Worm (Caenorhabditis elegans): Measurements from ENCODE around the gene K11H12.1.

K11H12.1 gene

ce11 chrIV:653138-653848, at the start of gene K11H12.1:
Gene K11H12.1, minus strand, starts transcription at chrIV:653421.
- no peak for TF ChIP-seq unc-62 (GFP tag; optimal IDR thresholded peaks at IDR 0.05)

- TF ChIP-seq unc-62 (GFP tag; optimal IDR thresholded peaks at IDR 0.05): no peak
Measured at ce11 chrIV:698304-698703, 45.1 kb upstream of the K11H12.1 start, which contains the start of gene Y55F3C.17. Gene Y55F3C.17, minus strand, starts transcription at chrIV:698404.

- no peak for TF ChIP-seq unc-62 (GFP tag; optimal IDR thresholded peaks at IDR 0.05)
Measured at ce11 chrIV:684748-685147, 31.5 kb upstream of the K11H12.1 start.

- no peak for TF ChIP-seq unc-62 (GFP tag; optimal IDR thresholded peaks at IDR 0.05)
Measured at ce11 chrIV:684197-684596, 31.0 kb upstream of the K11H12.1 start, which contains the start of gene cutl-28. Gene cutl-28, plus strand, starts transcription at chrIV:684497.

ce11 chrIV:682726-683340, 29.6 kb upstream of the K11H12.1 start:
- no peak for TF ChIP-seq unc-62 (GFP tag; optimal IDR thresholded peaks at IDR 0.05)

- TF ChIP-seq unc-62 (GFP tag; optimal IDR thresholded peaks at IDR 0.05): no peak
Measured at ce11 chrIV:676280-676679, 23.1 kb upstream of the K11H12.1 start, which contains the start of gene K11H12.5. Gene K11H12.5, plus strand, starts transcription at chrIV:676580.

ce11 chrIV:675471-676159, 22.4 kb upstream of the K11H12.1 start, which contains the start of the genes K11H12.4 and K11H12.10:
Gene K11H12.4, minus strand, starts transcription at chrIV:675883.
Gene K11H12.10, plus strand, starts transcription at chrIV:676075.
- no peak for TF ChIP-seq unc-62 (GFP tag; optimal IDR thresholded peaks at IDR 0.05)

- no peak for TF ChIP-seq unc-62 (GFP tag; optimal IDR thresholded peaks at IDR 0.05)
Measured at ce11 chrIV:673313-673712, 20.1 kb upstream of the K11H12.1 start, which contains the start of gene K11H12.3. Gene K11H12.3, minus strand, starts transcription at chrIV:673480.

- TF ChIP-seq unc-62 (GFP tag; optimal IDR thresholded peaks at IDR 0.05): no peak
Measured at ce11 chrIV:670455-670854, 17.2 kb upstream of the K11H12.1 start, which contains the start of gene K11H12.11. Gene K11H12.11, minus strand, starts transcription at chrIV:670555.

- TF ChIP-seq unc-62 (GFP tag; optimal IDR thresholded peaks at IDR 0.05): no peak
Measured at ce11 chrIV:666991-667390, 13.8 kb upstream of the K11H12.1 start, which contains the start of gene K11H12.6. Gene K11H12.6, plus strand, starts transcription at chrIV:667291.

- no peak for TF ChIP-seq unc-62 (GFP tag; optimal IDR thresholded peaks at IDR 0.05)
Measured at ce11 chrIV:665225-665624, 12.0 kb upstream of the K11H12.1 start, which contains the start of gene K11H12.7. Gene K11H12.7, plus strand, starts transcription at chrIV:665525.

ce11 chrIV:664122-664521, 10.9 kb upstream of the K11H12.1 start:
- TF ChIP-seq unc-62 (GFP tag; optimal IDR thresholded peaks at IDR 0.05): no peak

- TF ChIP-seq unc-62 (GFP tag; optimal IDR thresholded peaks at IDR 0.05): no peak
Measured at ce11 chrIV:661623-662022, 8.4 kb upstream of the K11H12.1 start.

- no peak for TF ChIP-seq unc-62 (GFP tag; optimal IDR thresholded peaks at IDR 0.05)
Measured at ce11 chrIV:659585-659984, 6.4 kb upstream of the K11H12.1 start.

- no peak for TF ChIP-seq unc-62 (GFP tag; optimal IDR thresholded peaks at IDR 0.05)
Measured at ce11 chrIV:658497-659177, 5.4 kb upstream of the K11H12.1 start.

- no peak for TF ChIP-seq unc-62 (GFP tag; optimal IDR thresholded peaks at IDR 0.05)
Measured at ce11 chrIV:657932-658331, 4.7 kb upstream of the K11H12.1 start.

Data from whole organism, dauer.